Fruit fly (Drosophila melanogaster) whole organism, pupa: ENCODE measurements around the gene dpr16.

Experiments
- CG10348 ChIP-seq: fragments of 200-800 bp; sonication (Bioruptor generic); IDR thresholded peaks from 2 replicates; pipeline ENCODE4 v1.3.6; 2022; ENCODE audit warnings: missing biosample characterization, missing genetic modification characterization
- CG12605 ChIP-seq: fragments of 200-800 bp; sonication (Bioruptor generic); IDR thresholded peaks from 2 replicates; pipeline ENCODE4 v1.3.6; 2022; ENCODE audit warnings: missing biosample characterization, missing genetic modification characterization
- CG13204 ChIP-seq: fragments of 200-800 bp; sonication (Bioruptor generic); optimal IDR thresholded peaks from 2 replicates; lab custom pipeline; 2018; ENCODE audit warnings: missing biosample characterization, mild to moderate bottlenecking, missing genetic modification characterization, moderate library complexity
- CG14655 ChIP-seq: fragments of 200-800 bp; sonication (Bioruptor generic); optimal IDR thresholded peaks from 3 replicates; lab custom pipeline; 2017; ENCODE audit warnings: mild to moderate bottlenecking, missing biosample characterization, missing genetic modification reagents, missing genetic modification characterization
- CG15710 ChIP-seq: fragments of 200-800 bp; sonication (Bioruptor generic); optimal IDR thresholded peaks from 2 replicates; lab custom pipeline; 2018; ENCODE audit warnings: missing biosample characterization, mild to moderate bottlenecking, missing genetic modification characterization, moderate library complexity
- CG17806 ChIP-seq: fragments of 200-800 bp; sonication (Bioruptor generic); optimal IDR thresholded peaks from 2 replicates; lab custom pipeline; 2018; ENCODE audit warnings: missing biosample characterization, mild to moderate bottlenecking, missing genetic modification characterization, moderate library complexity
- CG32121 ChIP-seq: fragments of 200-800 bp; sonication (Bioruptor generic); IDR thresholded peaks from 2 replicates; pipeline ENCODE4 v1.3.6; 2022; ENCODE audit warnings: missing biosample characterization, missing genetic modification characterization
- CG34367 ChIP-seq: fragments of 200-800 bp; sonication (Bioruptor generic); optimal IDR thresholded peaks from 2 replicates; lab custom pipeline; 2018; ENCODE audit warnings: missing biosample characterization, mild to moderate bottlenecking, missing genetic modification characterization
- CG4496 ChIP-seq: fragments of 200-800 bp; sonication (Bioruptor generic); IDR thresholded peaks from 3 replicates; pipeline ENCODE4 v1.3.6; 2022; ENCODE audit warnings: missing biosample characterization, missing genetic modification characterization
- CG8159 ChIP-seq: fragments of 200-800 bp; sonication (Bioruptor generic); optimal IDR thresholded peaks from 3 replicates; lab custom pipeline; 2018; ENCODE audit warnings: missing biosample characterization, mild to moderate bottlenecking, missing genetic modification characterization, moderate library complexity
- CG8301 ChIP-seq: fragments of 200-800 bp; sonication (Bioruptor generic); optimal IDR thresholded peaks from 2 replicates; lab custom pipeline; 2018; ENCODE audit warnings: missing biosample characterization, mild to moderate bottlenecking, missing genetic modification characterization
- CG9948 ChIP-seq: fragments of 200-800 bp; sonication (Bioruptor generic); optimal IDR thresholded peaks from 2 replicates; lab custom pipeline; 2018; ENCODE audit warnings: missing biosample characterization, mild to moderate bottlenecking, missing genetic modification characterization, moderate library complexity
- D1 ChIP-seq: fragments of 200-800 bp; sonication (Bioruptor generic); optimal IDR thresholded peaks from 2 replicates; lab custom pipeline; 2018; ENCODE audit warnings: missing biosample characterization, mild to moderate bottlenecking, missing genetic modification characterization, moderate library complexity
- EcR ChIP-seq: fragments of 200-800 bp; sonication (Bioruptor generic); optimal IDR thresholded peaks from 3 replicates; lab custom pipeline; 2019; ENCODE audit warnings: missing biosample characterization, missing genetic modification characterization, mild to moderate bottlenecking, moderate library complexity, missing genetic modification reagents
- Ets98B ChIP-seq: fragments of 200-800 bp; sonication (Bioruptor generic); IDR thresholded peaks from 2 replicates; pipeline ENCODE4 v1.3.6; 2022; ENCODE audit warnings: missing biosample characterization, missing genetic modification characterization
- Pif1A ChIP-seq: fragments of 200-800 bp; sonication (Bioruptor generic); optimal IDR thresholded peaks from 3 replicates; lab custom pipeline; 2016; ENCODE audit warnings: missing biosample characterization, missing genetic modification characterization
- Pif1B ChIP-seq: fragments of 200-800 bp; sonication (Bioruptor generic); optimal IDR thresholded peaks from 3 replicates; lab custom pipeline; 2016; ENCODE audit warnings: missing biosample characterization, missing genetic modification characterization
- Snoo ChIP-seq: fragments of 200-800 bp; sonication (Bioruptor generic); optimal IDR thresholded peaks from 3 replicates; lab custom pipeline; 2017; ENCODE audit warnings: missing biosample characterization, mild to moderate bottlenecking, missing genetic modification characterization, inconsistent platforms
- fd96Ca ChIP-seq: fragments of 200-800 bp; sonication (Bioruptor generic); IDR thresholded peaks from 3 replicates; pipeline ENCODE4 v1.3.6; 2022; ENCODE audit warnings: missing biosample characterization, missing genetic modification characterization
- gl ChIP-seq: fragments of 200-800 bp; sonication (Bioruptor generic); optimal IDR thresholded peaks from 2 replicates; lab custom pipeline; 2018; ENCODE audit warnings: missing biosample characterization, mild to moderate bottlenecking, missing genetic modification characterization
- rn ChIP-seq: fragments of 200-800 bp; sonication (Bioruptor generic); IDR thresholded peaks from 2 replicates; pipeline ENCODE4 v1.3.6; 2022; ENCODE audit warnings: missing biosample characterization, missing genetic modification characterization

dpr16 gene

dm6 chr3R:5209481-5209880, 58.8 kb downstream of the dpr16 start:
- TF ChIP-seq CG13204 (peak; percentile 74), CG14655 (GFP tag; lab: Kevin White, UChicago) (peak; percentile 89), EcR (peak; percentile 43), CG9948 (peak; percentile 79), rn (GFP tag; lab: Robert Waterston, UW) (peak; percentile 80; the same call in 1 of the 2 replicates), fd96Ca (GFP tag; lab: Robert Waterston, UW) (peak; percentile 94), CG12605 (peak; percentile 91), Pif1B (GFP tag; lab: Kevin White, UChicago) (peak; percentile 87), CG8159 (tag; lab: Kevin White, UChicago) (peak; percentile 87), Snoo (tag; lab: Kevin White, UChicago) (peak; percentile 76), Pif1A (GFP tag; lab: Kevin White, UChicago) (peak; percentile 93), gl (tag; lab: Kevin White, UChicago) (peak; percentile 81), Ets98B (GFP tag; lab: Robert Waterston, UW) (peak; percentile 95), CG17806 (tag; lab: Kevin White, UChicago) (peak; percentile 87), CG32121 (GFP tag; lab: Robert Waterston, UW) (peak; percentile 93), D1 (tag; lab: Kevin White, UChicago) (peak; percentile 29), CG10348 (peak; percentile 77), CG8301 (tag; lab: Kevin White, UChicago) (peak; percentile 92), CG34367 (tag; lab: Kevin White, UChicago) (peak; percentile 86), CG4496 (GFP tag; lab: Robert Waterston, UW) (peak; percentile 96), CG15710 (tag; lab: Kevin White, UChicago) (peak; percentile 90)
- TF ChIP-seq, all 21 proteins: peak for 21

dm6 chr3R:5211401-5211800, 60.7 kb downstream of the dpr16 start:
- TF ChIP-seq fd96Ca (GFP tag; lab: Robert Waterston, UW) (no peak), EcR (no peak), CG8159 (tag; lab: Kevin White, UChicago) (no peak), CG13204 (no peak), D1 (tag; lab: Kevin White, UChicago) (no peak), CG12605 (no peak), CG8301 (tag; lab: Kevin White, UChicago) (no peak), CG34367 (tag; lab: Kevin White, UChicago) (no peak), CG14655 (GFP tag; lab: Kevin White, UChicago) (no peak), CG10348 (no peak), Snoo (tag; lab: Kevin White, UChicago) (no peak), Pif1A (GFP tag; lab: Kevin White, UChicago) (no peak), gl (tag; lab: Kevin White, UChicago) (no peak), rn (GFP tag; lab: Robert Waterston, UW) (no peak), CG17806 (tag; lab: Kevin White, UChicago) (no peak), CG15710 (tag; lab: Kevin White, UChicago) (no peak), Ets98B (GFP tag; lab: Robert Waterston, UW) (no peak), CG4496 (GFP tag; lab: Robert Waterston, UW) (no peak), Pif1B (GFP tag; lab: Kevin White, UChicago) (no peak), CG9948 (no peak)

DNA sequence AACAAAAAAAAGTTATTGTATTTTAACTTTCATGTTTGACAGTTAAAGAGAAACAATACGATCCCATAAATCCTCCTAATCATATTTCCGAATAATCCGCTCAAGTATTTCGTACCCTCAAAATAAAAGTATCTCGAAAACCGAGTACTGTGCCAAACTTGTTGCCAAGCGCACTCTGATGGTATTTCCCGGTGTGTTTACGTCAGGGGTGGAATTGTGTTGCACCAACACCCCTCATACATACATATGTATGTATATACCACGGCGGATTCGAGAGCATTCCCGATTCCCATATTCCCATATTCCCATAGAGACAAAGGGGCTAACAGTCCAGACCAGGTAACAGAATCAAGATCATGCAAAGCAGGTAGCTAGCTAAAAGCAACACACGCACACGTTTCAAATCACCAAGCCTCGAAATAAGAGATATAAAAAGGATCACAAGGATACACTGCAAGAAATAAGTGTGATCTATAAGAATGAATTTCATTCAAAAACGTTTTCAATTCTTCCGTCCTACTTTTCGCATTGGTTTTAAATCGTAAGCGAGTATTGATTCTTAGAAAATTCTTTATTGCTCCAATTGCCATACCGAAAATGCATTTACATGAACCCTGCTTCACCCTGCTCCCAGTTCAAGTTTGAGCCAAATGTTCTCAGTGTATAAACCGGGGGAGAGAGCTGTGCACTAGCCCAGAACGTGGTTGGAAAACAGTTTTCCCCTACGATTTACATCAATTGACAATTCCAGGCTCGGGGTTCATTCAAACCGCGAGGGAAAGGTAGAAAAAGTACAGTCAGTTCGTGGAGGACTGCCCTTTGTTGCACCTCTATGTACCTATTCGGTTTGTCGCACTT, 61.4 kb downstream of the dpr16 start:
- TF ChIP-seq CG12605 (no peak), Pif1B (GFP tag; lab: Kevin White, UChicago) (peak; percentile 21), Snoo (tag; lab: Kevin White, UChicago) (no peak), CG10348 (no peak), CG17806 (tag; lab: Kevin White, UChicago) (peak; percentile 72), CG15710 (tag; lab: Kevin White, UChicago) (peak; percentile 52), gl (tag; lab: Kevin White, UChicago) (peak; percentile 45), Pif1A (GFP tag; lab: Kevin White, UChicago) (peak; percentile 65), CG13204 (peak; percentile 19), rn (GFP tag; lab: Robert Waterston, UW) (no peak), CG4496 (GFP tag; lab: Robert Waterston, UW) (peak; percentile 48; the same call in 1 of the 3 replicates), CG14655 (GFP tag; lab: Kevin White, UChicago) (peak; percentile 63), D1 (tag; lab: Kevin White, UChicago) (no peak), CG8159 (tag; lab: Kevin White, UChicago) (peak; percentile 70), fd96Ca (GFP tag; lab: Robert Waterston, UW) (peak; percentile 55; the same call in 2 of the 3 replicates), EcR (no peak), CG34367 (tag; lab: Kevin White, UChicago) (peak; percentile 46), CG8301 (tag; lab: Kevin White, UChicago) (peak; percentile 53), CG32121 (GFP tag; lab: Robert Waterston, UW) (no peak), CG9948 (peak; percentile 73), Ets98B (GFP tag; lab: Robert Waterston, UW) (no peak)

dm6 chr3R:5212759-5213053, 62.0 kb downstream of the dpr16 start:
- TF ChIP-seq CG13204 (no peak), CG32121 (GFP tag; lab: Robert Waterston, UW) (no peak), CG15710 (tag; lab: Kevin White, UChicago) (no peak), rn (GFP tag; lab: Robert Waterston, UW) (no peak), CG34367 (tag; lab: Kevin White, UChicago) (no peak), EcR (no peak), CG4496 (GFP tag; lab: Robert Waterston, UW) (no peak), CG10348 (no peak), Pif1A (GFP tag; lab: Kevin White, UChicago) (no peak), fd96Ca (GFP tag; lab: Robert Waterston, UW) (no peak), CG12605 (no peak), CG17806 (tag; lab: Kevin White, UChicago) (no peak), Pif1B (GFP tag; lab: Kevin White, UChicago) (no peak), CG8159 (tag; lab: Kevin White, UChicago) (no peak), CG8301 (tag; lab: Kevin White, UChicago) (no peak), Ets98B (GFP tag; lab: Robert Waterston, UW) (no peak), CG9948 (no peak), Snoo (tag; lab: Kevin White, UChicago) (no peak)
- TF ChIP-seq, all 21 proteins: peak for 0
